Comparison of ENCODE assay signal across 2 fruit fly cellular contexts in the genomic region with DNA sequence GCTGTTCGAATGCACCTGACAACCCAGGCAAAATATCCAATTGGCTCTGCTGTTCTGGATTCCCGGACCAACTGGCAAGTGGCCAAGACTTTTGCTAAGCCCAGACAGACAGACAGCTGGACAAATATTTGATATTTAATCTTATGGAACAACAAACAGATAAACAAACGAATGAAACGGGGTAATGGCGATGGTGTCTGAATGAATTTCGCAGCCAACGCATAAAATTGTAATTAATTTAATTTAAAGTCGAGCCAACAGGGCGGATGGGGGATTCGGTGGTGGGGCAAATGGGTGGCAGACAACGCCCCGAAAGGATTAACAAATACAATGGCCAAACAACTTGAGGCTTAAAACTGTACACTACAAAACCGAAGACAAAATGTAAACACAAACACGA.
TF ChIP-seq lines count a peak whose summit lies in the region.

No protein-coding gene starts in this region.

- TF ChIP-seq CTCF in whole organism, embryonic (GFP tag; optimal IDR thresholded peaks at IDR 0.05; lab: Kevin White, UChicago): no peak

TF ChIP-seq in whole organism, embryonic, 481 proteins besides CTCF, POLR2A, EP300 and RAD21 (continues in another document):
- TF ChIP-seq tgo (GFP tag; IDR thresholded peaks at IDR 0.05; lab: Robert Waterston, UW) (no peak), stc (GFP tag; IDR thresholded peaks at IDR 0.05; lab: Robert Waterston, UW) (no peak), CG11398 (GFP tag; optimal IDR thresholded peaks at IDR 0.05; lab: Kevin White, UChicago) (no peak), YL-1 (GFP tag; optimal IDR thresholded peaks at IDR 0.05; lab: Kevin White, UChicago) (no peak), CG9817 (tag; optimal IDR thresholded peaks at IDR 0.05; lab: Kevin White, UChicago) (no peak), exex (tag; optimal IDR thresholded peaks at IDR 0.05; lab: Kevin White, UChicago) (no peak), Fer3 (tag; optimal IDR thresholded peaks at IDR 0.05; lab: Kevin White, UChicago) (peak; percentile 7), CG7987 (GFP tag; optimal IDR thresholded peaks at IDR 0.05; lab: Kevin White, UChicago) (no peak), eve (GFP tag; optimal IDR thresholded peaks at IDR 0.05; lab: Kevin White, UChicago) (no peak), Xrp1 (GFP tag; IDR thresholded peaks at IDR 0.05; lab: Robert Waterston, UW) (no peak), CG3726 (GFP tag; IDR thresholded peaks at IDR 0.05; lab: Robert Waterston, UW) (no peak), ara (GFP tag; IDR thresholded peaks at IDR 0.05; lab: Robert Waterston, UW) (no peak), p53 (GFP tag; optimal IDR thresholded peaks at IDR 0.05; lab: Kevin White, UChicago) (no peak), psq (GFP tag; optimal IDR thresholded peaks at IDR 0.05; lab: Kevin White, UChicago) (no peak), CG34224 (GFP tag; IDR thresholded peaks at IDR 0.05; lab: Robert Waterston, UW; ENCODE audit: partially characterized antibody) (no peak), CG11560 (tag; IDR thresholded peaks at IDR 0.05; lab: Robert Waterston, UW) (no peak), CG9727 (GFP tag; optimal IDR thresholded peaks at IDR 0.05; lab: Kevin White, UChicago) (no peak), CG6272 (GFP tag; IDR thresholded peaks at IDR 0.05; lab: Robert Waterston, UW) (no peak), Dip3 (GFP tag; optimal IDR thresholded peaks at IDR 0.05; lab: Kevin White, UChicago) (no peak), CG7928 (GFP tag; optimal IDR thresholded peaks at IDR 0.05; lab: Kevin White, UChicago) (no peak), D (optimal IDR thresholded peaks at IDR 0.05; lab: Kevin White, UChicago) (no peak), D (GFP tag; optimal IDR thresholded peaks at IDR 0.05; lab: Kevin White, UChicago) (no peak), CG31224 (GFP tag; IDR thresholded peaks at IDR 0.05; lab: Robert Waterston, UW) (no peak), CG7556 (GFP tag; optimal IDR thresholded peaks at IDR 0.05; lab: Kevin White, UChicago) (no peak), Awh (GFP tag; IDR thresholded peaks at IDR 0.05; lab: Robert Waterston, UW) (no peak), CG4360 (GFP tag; IDR thresholded peaks at IDR 0.05; lab: Robert Waterston, UW) (no peak), wek (GFP tag; optimal IDR thresholded peaks at IDR 0.05; lab: Kevin White, UChicago) (peak; percentile 2), Kr (GFP tag; optimal IDR thresholded peaks at IDR 0.05; lab: Kevin White, UChicago) (no peak), NK7.1 (GFP tag; optimal IDR thresholded peaks at IDR 0.05; lab: Kevin White, UChicago) (no peak), Antp (GFP tag; optimal IDR thresholded peaks at IDR 0.05; lab: Kevin White, UChicago) (no peak), Nf-YB (GFP tag; optimal IDR thresholded peaks at IDR 0.05; lab: Kevin White, UChicago) (no peak), tna (GFP tag; IDR thresholded peaks at IDR 0.05; lab: Robert Waterston, UW; ENCODE audit: partially characterized antibody) (no peak), al (GFP tag; IDR thresholded peaks at IDR 0.05; lab: Robert Waterston, UW) (no peak), CG4328 (GFP tag; optimal IDR thresholded peaks at IDR 0.05; lab: Kevin White, UChicago) (no peak), Hmr (GFP tag; optimal IDR thresholded peaks at IDR 0.05; lab: Kevin White, UChicago) (peak; percentile 45), CG5953 (GFP tag; IDR thresholded peaks at IDR 0.05; lab: Robert Waterston, UW) (no peak), CG32767 (GFP tag; IDR thresholded peaks at IDR 0.05; lab: Robert Waterston, UW) (no peak), CG18764 (GFP tag; optimal IDR thresholded peaks at IDR 0.05; lab: Kevin White, UChicago) (no peak), CG14965 (GFP tag; optimal IDR thresholded peaks at IDR 0.05; lab: Kevin White, UChicago; ENCODE audit: borderline replicate concordance) (no peak), CG10274 (GFP tag; optimal IDR thresholded peaks at IDR 0.05; lab: Kevin White, UChicago) (no peak), CG13287 (GFP tag; IDR thresholded peaks at IDR 0.05; lab: Robert Waterston, UW; ENCODE audit: partially characterized antibody) (no peak), Pdp1 (GFP tag; optimal IDR thresholded peaks at IDR 0.05; lab: Kevin White, UChicago) (no peak), slp2 (GFP tag; optimal IDR thresholded peaks at IDR 0.05; lab: Kevin White, UChicago) (no peak), Mrtf (GFP tag; IDR thresholded peaks at IDR 0.05; lab: Robert Waterston, UW) (no peak), MTF-1 (GFP tag; optimal IDR thresholded peaks at IDR 0.05; lab: Kevin White, UChicago; ENCODE audit: borderline replicate concordance) (no peak)

TF ChIP-seq in whole organism, prepupa, 60 proteins besides CTCF, POLR2A, EP300 and RAD21:
- TF ChIP-seq fd85E (GFP tag; optimal IDR thresholded peaks at IDR 0.05; lab: Kevin White, UChicago) (no peak), fkh (GFP tag; optimal IDR thresholded peaks at IDR 0.05; lab: Kevin White, UChicago) (peak; percentile 70)
